Worm (Caenorhabditis elegans) whole organism, L1 larva: Measurements from ENCODE around the gene ttm-2.

Experiments used
- C04F5.9 ChIP-seq: sonication (generic microtip); optimal IDR thresholded peaks from 2 replicates; lab custom pipeline; 2016; ENCODE audit warnings: missing genetic modification characterization, missing compliant biosample characterization
- C16A3.4 ChIP-seq: fragments of 150-350 bp; optimal IDR thresholded peaks from 2 replicates; lab custom pipeline; 2014; ENCODE audit warnings: missing biosample characterization, missing genetic modification characterization
- C34B4.2 ChIP-seq: sonication (generic microtip); optimal IDR thresholded peaks from 2 replicates; lab custom pipeline; 2017; ENCODE audit warnings: mild to moderate bottlenecking, missing genetic modification characterization, missing compliant biosample characterization
- F16B12.6 ChIP-seq: fragments of 150-350 bp; optimal IDR thresholded peaks from 2 replicates; lab custom pipeline; 2014; ENCODE audit warnings: missing biosample characterization, missing genetic modification characterization
- Y116A8C.19 ChIP-seq: sonication (generic microtip); optimal IDR thresholded peaks from 2 replicates; lab custom pipeline; 2016; ENCODE audit warnings: missing compliant biosample characterization, missing genetic modification characterization, borderline replicate concordance
- alr-1 ChIP-seq: fragments of 200-800 bp; sonication (Bioruptor generic); optimal IDR thresholded peaks from 2 replicates; lab custom pipeline; 2018; ENCODE audit warnings: borderline replicate concordance, mild to moderate bottlenecking, missing genetic modification characterization, missing compliant biosample characterization
- ama-1 ChIP-seq: fragments of 150-350 bp; optimal IDR thresholded peaks from 2 replicates; lab custom pipeline; 2014
- ceh-63 ChIP-seq: fragments of 200-800 bp; sonication (Bioruptor generic); optimal IDR thresholded peaks from 2 replicates; lab custom pipeline; 2018; ENCODE audit warnings: mild to moderate bottlenecking, missing genetic modification characterization, missing compliant biosample characterization
- ceh-8 ChIP-seq: fragments of 200-800 bp; sonication (Bioruptor generic); optimal IDR thresholded peaks from 2 replicates; lab custom pipeline; 2018; ENCODE audit warnings: mild to moderate bottlenecking, missing genetic modification characterization, moderate library complexity, missing compliant biosample characterization
- ceh-82 ChIP-seq, 3 experiments: fragments of 150-350 bp in 1 of 3; sonication (generic microtip) in 2 of 3; optimal IDR thresholded peaks; 2 replicates each; lab custom pipeline; 2014 to 2017; ENCODE audit warnings: missing biosample characterization in 3 of 3, missing genetic modification characterization in 3 of 3
- ceh-88 ChIP-seq: fragments of 200-800 bp; sonication (Bioruptor generic); IDR thresholded peaks from 2 replicates; pipeline ENCODE4 v1.3.6; 2022; ENCODE audit warnings: missing genetic modification characterization, missing compliant biosample characterization
- ceh-90 ChIP-seq: sonication (generic microtip); optimal IDR thresholded peaks from 2 replicates; lab custom pipeline; 2016; ENCODE audit warnings: missing genetic modification characterization, missing compliant biosample characterization
- ces-1 ChIP-seq: fragments of 150-350 bp; optimal IDR thresholded peaks from 2 replicates; lab custom pipeline; 2014; ENCODE audit warnings: missing biosample characterization, missing genetic modification reagents, missing genetic modification characterization
- efl-3 ChIP-seq: fragments of 200-800 bp; sonication (Bioruptor generic); optimal IDR thresholded peaks from 2 replicates; lab custom pipeline; 2018; ENCODE audit warnings: mild to moderate bottlenecking, missing genetic modification characterization, missing compliant biosample characterization
- egl-13 ChIP-seq: sonication (generic microtip); optimal IDR thresholded peaks from 2 replicates; lab custom pipeline; 2016; ENCODE audit warnings: missing genotype, missing genetic modification reagents, missing genetic modification characterization, missing compliant biosample characterization
- egl-27 ChIP-seq, 2 experiments: fragments of 150-350 bp in 1 of 2; sonication (generic microtip); optimal IDR thresholded peaks; 3 replicates each; lab custom pipeline; 2017 to 2018; ENCODE audit warnings: missing biosample characterization in 2 of 2, missing genetic modification characterization in 2 of 2, missing genetic modification reagents in 2 of 2
- elt-3 ChIP-seq, 6 experiments: fragments of 150-350 bp in 1 of 6; sonication (generic microtip); optimal IDR thresholded peaks; 2 replicates each; lab custom pipeline; 2017 to 2018; ENCODE audit warnings: missing biosample characterization in 6 of 6, missing genetic modification characterization in 6 of 6, inconsistent platforms in 1 of 6
- fkh-10 ChIP-seq: sonication (generic microtip); optimal IDR thresholded peaks from 2 replicates; lab custom pipeline; 2017; ENCODE audit warnings: missing biosample characterization, missing genetic modification reagents, missing genetic modification characterization
- fos-1 ChIP-seq: fragments of 150-350 bp; optimal IDR thresholded peaks from 2 replicates; lab custom pipeline; 2014; ENCODE audit warnings: missing biosample characterization, missing genetic modification characterization
- grh-1 ChIP-seq: fragments of 200-800 bp; sonication (Bioruptor generic); IDR thresholded peaks from 2 replicates; pipeline ENCODE4 v1.3.6; 2022; ENCODE audit warnings: missing genetic modification reagents, missing genetic modification characterization, missing compliant biosample characterization
- hlh-17 ChIP-seq: fragments of 200-800 bp; sonication (Bioruptor generic); optimal IDR thresholded peaks from 2 replicates; lab custom pipeline; 2018; ENCODE audit warnings: missing genetic modification characterization, mild to moderate bottlenecking, missing compliant biosample characterization, moderate library complexity, borderline replicate concordance
- hlh-4 ChIP-seq: sonication (generic microtip); optimal IDR thresholded peaks from 2 replicates; lab custom pipeline; 2016; ENCODE audit warnings: mild to moderate bottlenecking, missing genetic modification characterization, missing compliant biosample characterization
- irx-1 ChIP-seq: sonication (generic microtip); optimal IDR thresholded peaks from 2 replicates; lab custom pipeline; 2016; ENCODE audit warnings: missing genetic modification characterization, missing compliant biosample characterization
- isw-1 ChIP-seq: fragments of 200-800 bp; sonication (Bioruptor generic); IDR thresholded peaks from 2 replicates; pipeline ENCODE4 v1.3.6; 2022; ENCODE audit warnings: missing genetic modification characterization, missing compliant biosample characterization
- lin-13 ChIP-seq: fragments of 150-350 bp; optimal IDR thresholded peaks from 2 replicates; lab custom pipeline; 2014; ENCODE audit warnings: missing biosample characterization, missing genetic modification reagents, missing genetic modification characterization
- lin-15B ChIP-seq: fragments of 150-350 bp; sonication (generic microtip); optimal IDR thresholded peaks from 3 replicates; lab custom pipeline; 2014; ENCODE audit warnings: missing biosample characterization, missing genetic modification characterization
- lin-35 ChIP-seq, 2 experiments: fragments of 150-350 bp; optimal IDR thresholded peaks; 2 replicates each; lab custom pipeline; 2014; ENCODE audit warnings: missing biosample characterization in 2 of 2, missing genetic modification characterization in 2 of 2, missing genetic modification reagents in 2 of 2
- mab-9 ChIP-seq: fragments of 200-800 bp; sonication (Bioruptor generic); IDR thresholded peaks from 2 replicates; pipeline ENCODE4 v1.3.6; 2022; ENCODE audit warnings: missing genetic modification reagents, missing genetic modification characterization, missing compliant biosample characterization
- mdl-1 ChIP-seq, 2 experiments: fragments of 150-350 bp; optimal IDR thresholded peaks; 2 replicates each; lab custom pipeline; 2014 to 2017; ENCODE audit warnings: missing biosample characterization in 2 of 2, missing genetic modification characterization in 2 of 2, inconsistent platforms in 1 of 2
- mep-1 ChIP-seq: fragments of 150-350 bp; optimal IDR thresholded peaks from 2 replicates; lab custom pipeline; 2014; ENCODE audit warnings: missing biosample characterization, missing genetic modification characterization
- nhr-19 ChIP-seq: fragments of 200-800 bp; sonication (Bioruptor generic); conservative IDR thresholded peaks from 2 replicates; pipeline ENCODE4 v1.3.6; 2022; ENCODE audit warnings: missing genetic modification characterization, missing compliant biosample characterization
- nhr-20 ChIP-seq: sonication (generic microtip); optimal IDR thresholded peaks from 2 replicates; lab custom pipeline; 2016; ENCODE audit warnings: mild to moderate bottlenecking, missing genetic modification characterization, missing compliant biosample characterization
- nhr-71 ChIP-seq: sonication (generic microtip); optimal IDR thresholded peaks from 2 replicates; lab custom pipeline; 2016; ENCODE audit warnings: mild to moderate bottlenecking, missing genetic modification characterization, moderate library complexity, missing compliant biosample characterization
- nhr-76 ChIP-seq: sonication (generic microtip); optimal IDR thresholded peaks from 2 replicates; lab custom pipeline; 2017; ENCODE audit warnings: missing biosample characterization, missing genetic modification characterization
- nhr-77 ChIP-seq: fragments of 150-350 bp; optimal IDR thresholded peaks from 2 replicates; lab custom pipeline; 2014; ENCODE audit warnings: missing biosample characterization, missing genetic modification characterization
- nhr-90 ChIP-seq: sonication (generic microtip); optimal IDR thresholded peaks from 2 replicates; lab custom pipeline; 2016; ENCODE audit warnings: mild to moderate bottlenecking, missing genetic modification characterization, missing compliant biosample characterization; ENCODE audit not compliant: poor library complexity
- pag-3 ChIP-seq: sonication (generic microtip); optimal IDR thresholded peaks from 2 replicates; lab custom pipeline; 2017; ENCODE audit warnings: missing genetic modification characterization, mild to moderate bottlenecking, missing compliant biosample characterization, antibody characterized with exemption, borderline replicate concordance; ENCODE audit not compliant: insufficient read depth
- pqm-1 ChIP-seq: sonication (generic microtip); optimal IDR thresholded peaks from 3 replicates; lab custom pipeline; 2017; ENCODE audit warnings: missing biosample characterization, missing genetic modification characterization
- rnt-1 ChIP-seq: sonication (generic microtip); optimal IDR thresholded peaks from 2 replicates; lab custom pipeline; 2016; ENCODE audit warnings: mild to moderate bottlenecking, missing genetic modification characterization, moderate library complexity, missing compliant biosample characterization
- skn-1 ChIP-seq: fragments of 150-350 bp; optimal IDR thresholded peaks from 2 replicates; lab custom pipeline; 2014; ENCODE audit warnings: missing biosample characterization, missing genetic modification characterization
- snpc-4 ChIP-seq: fragments of 150-350 bp; optimal IDR thresholded peaks from 2 replicates; lab custom pipeline; 2014; ENCODE audit warnings: missing biosample characterization, missing genetic modification characterization
- snu-23 ChIP-seq: sonication (generic microtip); optimal IDR thresholded peaks from 2 replicates; lab custom pipeline; 2016; ENCODE audit warnings: missing genetic modification characterization, missing compliant biosample characterization
- sptf-1 ChIP-seq: fragments of 150-350 bp; optimal IDR thresholded peaks from 2 replicates; lab custom pipeline; 2014; ENCODE audit warnings: missing biosample characterization, missing genetic modification characterization
- swsn-7 ChIP-seq: sonication (generic microtip); optimal IDR thresholded peaks from 2 replicates; lab custom pipeline; 2016; ENCODE audit warnings: missing genetic modification characterization, missing compliant biosample characterization
- tbx-2 ChIP-seq: sonication (generic microtip); optimal IDR thresholded peaks from 2 replicates; lab custom pipeline; 2016; ENCODE audit warnings: missing genetic modification characterization, missing compliant biosample characterization
- unc-130 ChIP-seq: fragments of 150-350 bp; optimal IDR thresholded peaks from 2 replicates; lab custom pipeline; 2017; ENCODE audit warnings: missing biosample characterization, missing genetic modification characterization, inconsistent platforms
- unc-30 ChIP-seq: sonication (generic microtip); optimal IDR thresholded peaks from 2 replicates; lab custom pipeline; 2017; ENCODE audit warnings: missing biosample characterization, missing genetic modification characterization
- unc-62 ChIP-seq: fragments of 150-350 bp; optimal IDR thresholded peaks from 2 replicates; lab custom pipeline; 2014; ENCODE audit warnings: missing biosample characterization, missing genetic modification reagents, missing genetic modification characterization
- unc-86 ChIP-seq: sonication (generic microtip); optimal IDR thresholded peaks from 2 replicates; lab custom pipeline; 2016; ENCODE audit warnings: missing genetic modification characterization, missing compliant biosample characterization
- vab-15 ChIP-seq: sonication (generic microtip); optimal IDR thresholded peaks from 2 replicates; lab custom pipeline; 2017; ENCODE audit warnings: missing genotype, mild to moderate bottlenecking, missing genetic modification characterization, missing compliant biosample characterization
- zag-1 ChIP-seq: fragments of 150-350 bp; optimal IDR thresholded peaks from 2 replicates; lab custom pipeline; 2014; ENCODE audit warnings: missing biosample characterization, missing genetic modification characterization
- ztf-11 ChIP-seq, 2 experiments: sonication (generic microtip); optimal IDR thresholded peaks; 2 replicates each; lab custom pipeline; 2016 to 2017; ENCODE audit warnings: missing genetic modification characterization in 2 of 2, missing biosample characterization in 1 of 2, missing compliant biosample characterization in 1 of 2

ttm-2 gene

DNA sequence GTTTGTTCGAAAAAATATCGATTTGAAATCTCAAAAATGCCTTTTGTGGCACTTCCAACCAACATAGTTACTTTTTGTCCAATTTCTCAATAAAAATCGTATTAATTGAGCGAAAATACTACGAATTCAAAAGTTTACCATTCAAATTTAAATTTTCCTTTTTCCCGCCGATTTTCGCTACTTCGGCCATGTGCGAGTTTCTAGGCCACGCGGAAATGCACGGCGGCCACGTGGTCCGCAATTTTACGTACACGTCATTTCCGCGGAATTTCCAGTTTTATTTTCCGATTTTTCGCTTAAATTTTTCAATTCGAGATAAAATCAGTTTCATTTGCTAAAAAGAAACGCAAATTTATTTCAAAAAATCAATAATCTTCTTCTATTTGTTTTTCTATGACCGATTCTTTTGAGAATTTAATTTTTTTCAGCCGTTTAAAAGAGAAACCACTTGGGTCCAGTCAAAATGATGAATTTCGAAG lies 26.2 kb downstream of the ttm-2 start, which contains the start of gene eas-1 (continued):
- TF ChIP-seq mdl-1 (tag; optimal IDR thresholded peaks at IDR 0.05; lab: Kevin White, UChicago): peak; percentile 20 to 88
- TF ChIP-seq sptf-1 (tag; lab: Kevin White, UChicago): no peak
- TF ChIP-seq C34B4.2 (tag; lab: Kevin White, UChicago): no peak
- TF ChIP-seq rnt-1: peak; percentile 98
- peak; percentile 71 for TF ChIP-seq C16A3.4 (tag; lab: Kevin White, UChicago)
- peak; percentile 86 for TF ChIP-seq snu-23 (GFP tag; lab: Kevin White, UChicago)
- no peak for TF ChIP-seq zag-1 (tag; lab: Kevin White, UChicago)
- TF ChIP-seq mep-1 (tag; lab: Kevin White, UChicago): peak; percentile 82
- peak; percentile 57 for TF ChIP-seq vab-15 (tag; lab: Kevin White, UChicago)
- no peak for TF ChIP-seq ama-1 (lab: Kevin White, UChicago)
- peak; percentile 81 for TF ChIP-seq F16B12.6 (tag; lab: Kevin White, UChicago)
- peak; percentile 57; the same call in 1 of the 2 replicates for TF ChIP-seq ceh-88 (GFP tag; lab: Robert Waterston, UW)
- peak; percentile 84 for TF ChIP-seq egl-13 (tag; lab: Kevin White, UChicago)
- TF ChIP-seq ceh-82 (tag; optimal IDR thresholded peaks at IDR 0.05; lab: Kevin White, UChicago): peak; percentile 62 to 79 (median 78)
- no peak for TF ChIP-seq egl-27 (tag; optimal IDR thresholded peaks at IDR 0.05; lab: Kevin White, UChicago)
- TF ChIP-seq skn-1 (tag; lab: Kevin White, UChicago): peak; percentile 78
- no peak for TF ChIP-seq unc-62 (GFP tag; lab: Kevin White, UChicago)
- TF ChIP-seq grh-1: peak; percentile 61
- TF ChIP-seq nhr-71 (tag; lab: Kevin White, UChicago): peak; percentile 91
- TF ChIP-seq unc-130 (tag; lab: Kevin White, UChicago): peak; percentile 18
- peak; percentile 69 for TF ChIP-seq mab-9 (GFP tag; lab: Robert Waterston, UW)
- TF ChIP-seq hlh-17: no peak
- peak; percentile 63 for TF ChIP-seq ceh-8 (GFP tag; lab: Kevin White, UChicago)
- TF ChIP-seq C04F5.9 (tag; lab: Kevin White, UChicago): peak; percentile 78
- peak; percentile 82 for TF ChIP-seq nhr-19 (GFP tag; lab: Robert Waterston, UW)
- peak; percentile 52 for TF ChIP-seq Y116A8C.19 (tag; lab: Kevin White, UChicago)
- TF ChIP-seq tbx-2 (tag; lab: Kevin White, UChicago): peak; percentile 91
- no peak for TF ChIP-seq pag-3 (tag; lab: Kevin White, UChicago)
- peak; percentile 93 for TF ChIP-seq ceh-90 (tag; lab: Kevin White, UChicago)
- TF ChIP-seq lin-35 (GFP tag; optimal IDR thresholded peaks at IDR 0.05; lab: Kevin White, UChicago): peak; percentile 96 to 97
- TF ChIP-seq nhr-90 (tag; lab: Kevin White, UChicago): peak; percentile 90
- peak; percentile 86 for TF ChIP-seq nhr-20 (tag; lab: Kevin White, UChicago)
- TF ChIP-seq ceh-63: no peak
- TF ChIP-seq swsn-7 (tag; lab: Kevin White, UChicago): peak; percentile 79
- no peak for TF ChIP-seq ces-1
- peak in 1 of 2 experiments; percentile 88 for TF ChIP-seq ztf-11 (tag; optimal IDR thresholded peaks at IDR 0.05; lab: Kevin White, UChicago)
- no peak for TF ChIP-seq nhr-77 (tag; lab: Kevin White, UChicago)
- TF ChIP-seq alr-1 (tag; lab: Kevin White, UChicago): no peak
- peak; percentile 55 for TF ChIP-seq lin-15B (tag; lab: Kevin White, UChicago)
- no peak for TF ChIP-seq hlh-4 (tag; lab: Kevin White, UChicago)
- no peak for TF ChIP-seq pqm-1 (tag; lab: Kevin White, UChicago)
- peak; percentile 29 for TF ChIP-seq efl-3 (GFP tag; lab: Kevin White, UChicago)
- peak; percentile 92 for TF ChIP-seq irx-1 (tag; lab: Kevin White, UChicago)
- no peak for TF ChIP-seq unc-30 (tag; lab: Kevin White, UChicago)
- peak; percentile 52 for TF ChIP-seq fos-1 (tag; lab: Kevin White, UChicago)
- peak; percentile 81 for TF ChIP-seq isw-1 (GFP tag; lab: Robert Waterston, UW)
- TF ChIP-seq nhr-76: no peak
- peak; percentile 75 for TF ChIP-seq unc-86
- TF ChIP-seq lin-13: peak; percentile 37
- TF ChIP-seq snpc-4 (tag; lab: Kevin White, UChicago): peak; percentile 67
- TF ChIP-seq elt-3 (tag; optimal IDR thresholded peaks at IDR 0.05; lab: Kevin White, UChicago): peak in 3 of 6 experiments; percentile 1 to 79 (median 19)
- TF ChIP-seq fkh-10 (GFP tag; lab: Kevin White, UChicago): peak; percentile 25
